Worm (Caenorhabditis elegans) whole organism, L3 larva: Measurements from ENCODE around the gene nhr-235.

Source experiments
- ama-1 ChIP-seq: fragments of 150-350 bp; optimal IDR thresholded peaks from 2 replicates; lab custom pipeline; 2018
- ceh-9 ChIP-seq: sonication (generic microtip); optimal IDR thresholded peaks from 2 replicates; lab custom pipeline; 2018; ENCODE audit warnings: missing biosample characterization, missing genetic modification characterization
- fkh-10 ChIP-seq: sonication (generic microtip); optimal IDR thresholded peaks from 2 replicates; lab custom pipeline; 2017; ENCODE audit warnings: missing biosample characterization, missing genetic modification reagents, missing genetic modification characterization
- fkh-2 ChIP-seq: fragments of 150-350 bp; optimal IDR thresholded peaks from 2 replicates; lab custom pipeline; 2014; ENCODE audit warnings: missing biosample characterization, missing genetic modification reagents, missing genetic modification characterization
- fos-1 ChIP-seq: fragments of 150-350 bp; optimal IDR thresholded peaks from 2 replicates; lab custom pipeline; 2014; ENCODE audit warnings: missing biosample characterization, missing genetic modification characterization
- lsy-12 ChIP-seq: sonication (generic microtip); optimal IDR thresholded peaks from 2 replicates; lab custom pipeline; 2016; ENCODE audit warnings: mild to moderate bottlenecking, missing genetic modification characterization, missing compliant biosample characterization
- nhr-11 ChIP-seq: fragments of 150-350 bp; optimal IDR thresholded peaks from 2 replicates; lab custom pipeline; 2014; ENCODE audit warnings: missing biosample characterization, missing genetic modification characterization
- nhr-237 ChIP-seq: fragments of 150-350 bp; optimal IDR thresholded peaks from 2 replicates; lab custom pipeline; 2014; ENCODE audit warnings: missing biosample characterization, missing genetic modification characterization
- nhr-25 ChIP-seq: sonication (generic microtip); optimal IDR thresholded peaks from 2 replicates; lab custom pipeline; 2017; ENCODE audit warnings: missing biosample characterization, missing genetic modification characterization
- nhr-43 ChIP-seq: sonication (generic microtip); optimal IDR thresholded peaks from 2 replicates; lab custom pipeline; 2016; ENCODE audit warnings: mild to moderate bottlenecking, missing genetic modification characterization, missing compliant biosample characterization; ENCODE audit not compliant: poor library complexity, severe bottlenecking
- pha-4 ChIP-seq: fragments of 150-350 bp; optimal IDR thresholded peaks from 2 replicates; lab custom pipeline; 2014; ENCODE audit warnings: missing biosample characterization, missing genetic modification reagents, missing genetic modification characterization
- skn-1 ChIP-seq: fragments of 150-350 bp; optimal IDR thresholded peaks from 2 replicates; lab custom pipeline; 2014; ENCODE audit warnings: missing biosample characterization, missing genetic modification characterization
- snpc-4 ChIP-seq: fragments of 150-350 bp; optimal IDR thresholded peaks from 2 replicates; lab custom pipeline; 2014; ENCODE audit warnings: missing biosample characterization, missing genetic modification characterization
- unc-62 ChIP-seq: fragments of 150-350 bp; sonication (generic microtip); optimal IDR thresholded peaks from 4 replicates; lab custom pipeline; 2014; ENCODE audit warnings: missing biosample characterization, missing genetic modification reagents, missing genetic modification characterization

DNA sequence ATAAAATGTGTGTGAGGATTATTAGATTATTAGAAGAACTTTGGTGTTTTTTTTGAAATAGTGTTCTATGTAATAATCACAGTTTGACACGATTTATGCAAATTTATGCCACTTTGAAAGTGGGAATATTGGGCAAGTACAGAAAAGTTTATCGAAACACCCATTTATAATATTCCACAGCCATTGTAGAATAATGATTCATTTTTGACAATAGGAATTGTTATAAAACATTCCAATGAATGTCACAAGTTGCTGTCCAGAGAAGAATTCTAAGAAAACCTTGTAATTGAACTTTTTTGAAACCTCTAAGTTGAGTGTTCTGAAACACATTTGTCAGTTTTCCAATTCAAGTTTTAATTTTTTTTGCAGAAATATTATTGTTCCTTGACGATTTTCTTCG lies 28.3 kb upstream of the nhr-235 start, which contains the start of gene nspe-4:
- TF ChIP-seq ceh-9 (tag; lab: Kevin White, UChicago) = no peak
- no peak for TF ChIP-seq pha-4 (tag; lab: Kevin White, UChicago)
- TF ChIP-seq fos-1 = no peak
- TF ChIP-seq nhr-11 (tag; lab: Kevin White, UChicago) = no peak
- no peak for TF ChIP-seq nhr-237 (tag; lab: Kevin White, UChicago)
- TF ChIP-seq fkh-2 (tag; lab: Kevin White, UChicago) = no peak
- no peak for TF ChIP-seq unc-62 (GFP tag; lab: Kevin White, UChicago)
- no peak for TF ChIP-seq lsy-12 (tag; lab: Kevin White, UChicago)
- no peak for TF ChIP-seq ama-1 (lab: Kevin White, UChicago)
- no peak for TF ChIP-seq skn-1
- no peak for TF ChIP-seq snpc-4 (tag; lab: Kevin White, UChicago)
- TF ChIP-seq nhr-43 = no peak
- no peak for TF ChIP-seq nhr-25
- no peak for TF ChIP-seq fkh-10 (GFP tag; lab: Kevin White, UChicago)
